Worm (Caenorhabditis elegans): ENCODE data around the gene F48G7.7.

ce11 chrV:628527-628926 is 2.3 kb upstream of the F48G7.7 start, which contains the start of gene F48G7.9:
- TF ChIP-seq aptf-3 (GFP tag; IDR thresholded peaks at IDR 0.05): no peak
- TF ChIP-seq T26A5.8 (tag; optimal IDR thresholded peaks at IDR 0.05): no peak
- no peak for TF ChIP-seq Y56A3A.18 (GFP tag; IDR thresholded peaks at IDR 0.05)
- TF ChIP-seq ama-1 (optimal IDR thresholded peaks at IDR 0.05): no peak
- no peak for TF ChIP-seq ama-1 (GFP tag; optimal IDR thresholded peaks at IDR 0.05)
- TF ChIP-seq bed-1 (GFP tag; IDR thresholded peaks at IDR 0.05): no peak
- TF ChIP-seq akir-1 (GFP tag; optimal IDR thresholded peaks at IDR 0.05): no peak
- TF ChIP-seq nhr-90 (tag; optimal IDR thresholded peaks at IDR 0.05): no peak
- no peak for TF ChIP-seq fkh-3 (tag; optimal IDR thresholded peaks at IDR 0.05)
- TF ChIP-seq ekl-4 (GFP tag; IDR thresholded peaks at IDR 0.05): no peak
- TF ChIP-seq lin-35 (GFP tag; optimal IDR thresholded peaks at IDR 0.05): no peak

All from whole organism, young adult.